Worm (Caenorhabditis elegans): ENCODE measurements around the gene C14C10.1.

- no peak for TF ChIP-seq lin-15B (tag; optimal IDR thresholded peaks at IDR 0.05)
- TF ChIP-seq skn-1 (tag; optimal IDR thresholded peaks at IDR 0.05): no peak
- no peak for TF ChIP-seq snu-23 (GFP tag; optimal IDR thresholded peaks at IDR 0.05)
- TF ChIP-seq ces-1 (GFP tag; optimal IDR thresholded peaks at IDR 0.05): no peak
- TF ChIP-seq grh-1 (GFP tag; IDR thresholded peaks at IDR 0.05): no peak
- TF ChIP-seq lin-13 (GFP tag; optimal IDR thresholded peaks at IDR 0.05): no peak
- no peak for TF ChIP-seq unc-130 (tag; optimal IDR thresholded peaks at IDR 0.05)
Observed at ce11 chrV:12584771-12585170, 3.4 kb upstream of the C14C10.1 start.
